Fruit fly (Drosophila melanogaster) whole organism, embryonic: ENCODE results near the gene anchor.

Experiments
- ATbp ChIP-seq: fragments of 200-800 bp; sonication (Bioruptor generic); optimal IDR thresholded peaks from 2 replicates; lab custom pipeline; 2017; ENCODE audit warnings: missing biosample characterization, mild to moderate bottlenecking, missing genetic modification characterization, missing genetic modification reagents
- Ada2b ChIP-seq: fragments of 200-800 bp; sonication (Bioruptor generic); IDR thresholded peaks from 2 replicates; pipeline ENCODE4 v1.3.6; 2022; ENCODE audit warnings: missing biosample characterization, missing genetic modification characterization
- Bteb2 ChIP-seq: fragments of 200-800 bp; sonication (Bioruptor generic); optimal IDR thresholded peaks from 2 replicates; lab custom pipeline; 2016; ENCODE audit warnings: missing biosample characterization, missing genetic modification characterization
- CG10209 ChIP-seq: fragments of 200-800 bp; sonication (Bioruptor generic); optimal IDR thresholded peaks from 3 replicates; lab custom pipeline; 2017; ENCODE audit warnings: missing biosample characterization, mild to moderate bottlenecking, missing genetic modification characterization, missing genetic modification reagents
- CG10267 ChIP-seq: fragments of 200-800 bp; sonication (Bioruptor generic); optimal IDR thresholded peaks from 2 replicates; lab custom pipeline; 2018; ENCODE audit warnings: missing biosample characterization, mild to moderate bottlenecking, missing genetic modification characterization, moderate library complexity
- CG10654 ChIP-seq: fragments of 200-800 bp; sonication (Bioruptor generic); optimal IDR thresholded peaks from 2 replicates; lab custom pipeline; 2016; ENCODE audit warnings: missing biosample characterization, missing genetic modification characterization
- CG11695 ChIP-seq: fragments of 200-800 bp; sonication (Bioruptor generic); IDR thresholded peaks from 3 replicates; pipeline ENCODE4 v1.3.6; 2022; ENCODE audit warnings: missing biosample characterization, missing genetic modification characterization
- CG13287 ChIP-seq: fragments of 200-800 bp; sonication (Bioruptor generic); IDR thresholded peaks from 2 replicates; pipeline ENCODE4 v1.3.6; 2022; ENCODE audit warnings: missing biosample characterization, missing genetic modification characterization; ENCODE audit not compliant: partially characterized antibody
- CG14860 ChIP-seq: fragments of 200-800 bp; sonication (Bioruptor generic); IDR thresholded peaks from 3 replicates; pipeline ENCODE4 v1.3.6; 2022; ENCODE audit warnings: missing biosample characterization, missing genetic modification characterization; ENCODE audit not compliant: partially characterized antibody
- CG15479 ChIP-seq: fragments of 200-800 bp; sonication (Bioruptor generic); optimal IDR thresholded peaks from 3 replicates; lab custom pipeline; 2019; ENCODE audit warnings: missing biosample characterization, mild to moderate bottlenecking, missing genetic modification characterization, moderate library complexity
- CG16779 ChIP-seq: fragments of 200-800 bp; sonication (Bioruptor generic); IDR thresholded peaks from 2 replicates; pipeline ENCODE4 v1.3.6; 2022; ENCODE audit warnings: missing biosample characterization, missing genetic modification characterization
- CG17186 ChIP-seq: fragments of 200-800 bp; sonication (Bioruptor generic); optimal IDR thresholded peaks from 3 replicates; lab custom pipeline; 2017; ENCODE audit warnings: missing biosample characterization, missing genetic modification reagents, missing genetic modification characterization
- CG17361 ChIP-seq: fragments of 200-800 bp; sonication (Bioruptor generic); IDR thresholded peaks from 3 replicates; pipeline ENCODE4 v1.3.6; 2022; ENCODE audit warnings: missing biosample characterization, missing genetic modification characterization
- CG17385 ChIP-seq: fragments of 200-800 bp; sonication (Bioruptor generic); optimal IDR thresholded peaks from 3 replicates; lab custom pipeline; 2018; ENCODE audit warnings: missing biosample characterization, mild to moderate bottlenecking, missing genetic modification characterization
- CG18262 ChIP-seq: fragments of 200-800 bp; optimal IDR thresholded peaks from 3 replicates; lab custom pipeline; 2019; ENCODE audit warnings: missing biosample characterization, mild to moderate bottlenecking, missing genetic modification characterization, moderate library complexity
- CG2678 ChIP-seq: fragments of 200-800 bp; sonication (Bioruptor generic); optimal IDR thresholded peaks from 3 replicates; lab custom pipeline; 2019; ENCODE audit warnings: missing biosample characterization, mild to moderate bottlenecking, missing genetic modification characterization, moderate library complexity
- CG30431 ChIP-seq: fragments of 200-800 bp; sonication (Bioruptor generic); optimal IDR thresholded peaks from 2 replicates; lab custom pipeline; 2017; ENCODE audit warnings: missing biosample characterization, missing genetic modification characterization
- CG31224 ChIP-seq: fragments of 200-800 bp; sonication (Bioruptor generic); IDR thresholded peaks from 2 replicates; pipeline ENCODE4 v1.3.6; 2022; ENCODE audit warnings: missing biosample characterization, missing genetic modification characterization
- CG3407 ChIP-seq: fragments of 200-800 bp; sonication (Bioruptor generic); optimal IDR thresholded peaks from 2 replicates; lab custom pipeline; 2018; ENCODE audit warnings: missing biosample characterization, mild to moderate bottlenecking, missing genetic modification characterization
- CG34224 ChIP-seq: fragments of 200-800 bp; sonication (Bioruptor generic); IDR thresholded peaks from 3 replicates; pipeline ENCODE4 v1.3.6; 2022; ENCODE audit warnings: missing biosample characterization, missing genetic modification characterization; ENCODE audit not compliant: partially characterized antibody
- CG3838 ChIP-seq: fragments of 200-800 bp; sonication (Bioruptor generic); optimal IDR thresholded peaks from 3 replicates; lab custom pipeline; 2016; ENCODE audit warnings: missing biosample characterization, missing genetic modification characterization
- CG4360 ChIP-seq: fragments of 200-800 bp; sonication (Bioruptor generic); IDR thresholded peaks from 2 replicates; pipeline ENCODE4 v1.3.6; 2022; ENCODE audit warnings: missing biosample characterization, missing genetic modification characterization
- CG4424 ChIP-seq: fragments of 200-800 bp; sonication (Bioruptor generic); optimal IDR thresholded peaks from 3 replicates; lab custom pipeline; 2016; ENCODE audit warnings: missing biosample characterization, missing genetic modification characterization
- CG5180 ChIP-seq: fragments of 200-800 bp; sonication (Bioruptor generic); optimal IDR thresholded peaks from 3 replicates; lab custom pipeline; 2017; ENCODE audit warnings: missing biosample characterization, missing genetic modification characterization, mild to moderate bottlenecking, moderate library complexity, missing genetic modification reagents
- CG5953 ChIP-seq: fragments of 200-800 bp; sonication (Bioruptor generic); IDR thresholded peaks from 2 replicates; pipeline ENCODE4 v1.3.6; 2022; ENCODE audit warnings: missing biosample characterization, missing genetic modification characterization
- CG6272 ChIP-seq: fragments of 200-800 bp; sonication (Bioruptor generic); IDR thresholded peaks from 2 replicates; pipeline ENCODE4 v1.3.6; 2022; ENCODE audit warnings: missing biosample characterization, missing genetic modification characterization
- CG6689 ChIP-seq: fragments of 200-800 bp; sonication (Bioruptor generic); IDR thresholded peaks from 2 replicates; pipeline ENCODE4 v1.3.6; 2022; ENCODE audit warnings: missing biosample characterization, missing genetic modification characterization
- CG7372 ChIP-seq: fragments of 200-800 bp; sonication (Bioruptor generic); IDR thresholded peaks from 2 replicates; pipeline ENCODE4 v1.3.6; 2022; ENCODE audit warnings: missing biosample characterization, missing genetic modification characterization
- CG8089 ChIP-seq: fragments of 200-800 bp; sonication (Bioruptor generic); optimal IDR thresholded peaks from 3 replicates; lab custom pipeline; 2016; ENCODE audit warnings: missing biosample characterization, missing genetic modification characterization
- CrebB ChIP-seq: fragments of 200-800 bp; sonication (Bioruptor generic); optimal IDR thresholded peaks from 3 replicates; lab custom pipeline; 2018; ENCODE audit warnings: missing biosample characterization, mild to moderate bottlenecking, missing genetic modification characterization
- Drgx ChIP-seq: fragments of 200-800 bp; sonication (Bioruptor generic); IDR thresholded peaks from 2 replicates; pipeline ENCODE4 v1.3.6; 2022; ENCODE audit warnings: missing biosample characterization, missing genetic modification characterization
- Gsc ChIP-seq: fragments of 200-800 bp; sonication (Bioruptor generic); IDR thresholded peaks from 2 replicates; pipeline ENCODE4 v1.3.6; 2022; ENCODE audit warnings: missing biosample characterization, missing genetic modification characterization
- Mad ChIP-seq: fragments of 200-800 bp; sonication (Bioruptor generic); optimal IDR thresholded peaks from 2 replicates; lab custom pipeline; 2016; ENCODE audit warnings: missing biosample characterization, missing genetic modification characterization
- Neu2 ChIP-seq: fragments of 200-800 bp; sonication (Bioruptor generic); optimal IDR thresholded peaks from 3 replicates; lab custom pipeline; 2016; ENCODE audit warnings: missing biosample characterization, missing genetic modification characterization, borderline replicate concordance
- NfI ChIP-seq: fragments of 200-800 bp; sonication (Bioruptor generic); optimal IDR thresholded peaks from 3 replicates; lab custom pipeline; 2018; ENCODE audit warnings: missing biosample characterization, mild to moderate bottlenecking, missing genetic modification characterization, moderate library complexity
- Rx ChIP-seq: fragments of 200-800 bp; sonication (Bioruptor generic); IDR thresholded peaks from 2 replicates; pipeline ENCODE4 v1.3.6; 2022; ENCODE audit warnings: missing biosample characterization, missing genetic modification characterization
- ac ChIP-seq: fragments of 200-800 bp; sonication (Bioruptor generic); optimal IDR thresholded peaks from 3 replicates; lab custom pipeline; 2017; ENCODE audit warnings: missing biosample characterization, mild to moderate bottlenecking, missing genetic modification characterization
- cad ChIP-seq: fragments of >200 bp; optimal IDR thresholded peaks from 2 replicates; lab custom pipeline; 2017; ENCODE audit warnings: missing biosample characterization, missing genetic modification characterization
- crc ChIP-seq: fragments of 200-800 bp; sonication (Bioruptor generic); optimal IDR thresholded peaks from 2 replicates; lab custom pipeline; 2016; ENCODE audit warnings: missing biosample characterization, missing genetic modification characterization
- gem ChIP-seq: fragments of 200-800 bp; sonication (Bioruptor generic); optimal IDR thresholded peaks from 2 replicates; lab custom pipeline; 2019; ENCODE audit warnings: missing biosample characterization, mild to moderate bottlenecking, missing genetic modification characterization, moderate library complexity
- lov ChIP-seq, 2 experiments: fragments of 200-800 bp in 1 of 2; fragments of >200 bp in 1 of 2; sonication (Bioruptor generic) in 1 of 2; IDR thresholded peaks in 1 of 2; optimal IDR thresholded peaks in 1 of 2; 2 replicates in 1 of 2; 3 replicates in 1 of 2; pipeline versions ENCODE4 v1.3.6 to Lab custom; 2017 to 2022; ENCODE audit warnings: missing biosample characterization in 1 of 2, missing genetic modification characterization in 1 of 2
- luna ChIP-seq: fragments of 200-800 bp; sonication (Bioruptor generic); optimal IDR thresholded peaks from 2 replicates; lab custom pipeline; 2016; ENCODE audit warnings: missing biosample characterization, missing genetic modification characterization
- oc ChIP-seq: fragments of 200-800 bp; sonication (Bioruptor generic); optimal IDR thresholded peaks from 2 replicates; lab custom pipeline; 2018; ENCODE audit warnings: missing biosample characterization, mild to moderate bottlenecking, missing genetic modification characterization, moderate library complexity
- prd ChIP-seq, 3 experiments: fragments of >200 bp in 2 of 3; fragments of 200-800 bp in 1 of 3; sonication (Bioruptor generic) in 1 of 3; optimal IDR thresholded peaks in 2 of 3; IDR thresholded peaks in 1 of 3; 2 replicates in 2 of 3; 3 replicates in 1 of 3; pipeline versions ENCODE4 v1.3.6 to Lab custom; 2017 to 2022; ENCODE audit warnings: missing biosample characterization in 1 of 3, missing genetic modification characterization in 1 of 3
- tup ChIP-seq: fragments of 200-800 bp; sonication (Bioruptor generic); optimal IDR thresholded peaks from 2 replicates; lab custom pipeline; 2016; ENCODE audit warnings: missing biosample characterization, mild to moderate bottlenecking, missing genetic modification characterization, moderate library complexity
- twi ChIP-seq: fragments of 200-800 bp; optimal IDR thresholded peaks from 2 replicates; lab custom pipeline; 2019; ENCODE audit warnings: missing biosample characterization, mild to moderate bottlenecking, missing genetic modification characterization, moderate library complexity
- yki ChIP-seq: fragments of >200 bp; optimal IDR thresholded peaks from 3 replicates; lab custom pipeline; 2018
- zf30C ChIP-seq: fragments of 200-800 bp; sonication (Bioruptor generic); optimal IDR thresholded peaks from 3 replicates; lab custom pipeline; 2018; ENCODE audit warnings: missing biosample characterization, mild to moderate bottlenecking, missing genetic modification characterization

Gene anchor

dm6 chr3L:17651717-17652651 lies 30.4 kb downstream of the anchor start (continued):
- TF ChIP-seq Mad (no peak), CG17361 (GFP tag; lab: Robert Waterston, UW) (0 out of 3 replicates have a peak, but pooled peaks have one; percentile 17), tup (GFP tag; lab: Kevin White, UChicago) (no peak), ATbp (peak; percentile 22), CG7372 (GFP tag; lab: Robert Waterston, UW) (no peak), CG14860 (no peak), CG13287 (GFP tag; lab: Robert Waterston, UW) (no peak), CG17385 (no peak), Gsc (GFP tag; lab: Robert Waterston, UW) (no peak), CG3407 (GFP tag; lab: Kevin White, UChicago) (peak; percentile 13), Rx (GFP tag; lab: Robert Waterston, UW) (no peak), twi (tag; lab: Kevin White, UChicago) (no peak), prd (optimal IDR thresholded peaks at IDR 0.05; lab: Kevin White, UChicago) (no peak), prd (GFP tag; IDR thresholded peaks at IDR 0.05; lab: Robert Waterston, UW) (peak; percentile 39; the same call in 2 of the 3 replicates), CG31224 (GFP tag; lab: Robert Waterston, UW) (no peak; the same call in 1 of the 2 replicates), CrebB (no peak), NfI (GFP tag; lab: Kevin White, UChicago) (no peak), CG2678 (peak; percentile 54), luna (GFP tag; lab: Kevin White, UChicago) (no peak), ac (GFP tag; lab: Kevin White, UChicago) (no peak), CG10267 (tag; lab: Kevin White, UChicago) (peak; percentile 3), yki (no peak), lov (optimal IDR thresholded peaks at IDR 0.05; lab: Kevin White, UChicago) (no peak), lov (GFP tag; IDR thresholded peaks at IDR 0.05; lab: Robert Waterston, UW) (no peak), CG5180 (GFP tag; lab: Kevin White, UChicago) (no peak), CG18262 (tag; lab: Kevin White, UChicago) (peak; percentile 11), CG6689 (GFP tag; lab: Robert Waterston, UW) (no peak), CG4360 (GFP tag; lab: Robert Waterston, UW) (no peak; the same call in 1 of the 2 replicates), CG11695 (no peak), oc (tag; lab: Kevin White, UChicago) (peak; percentile 78), cad (no peak), CG30431 (no peak), CG10209 (GFP tag; lab: Kevin White, UChicago) (peak; percentile 15), Neu2 (GFP tag; lab: Kevin White, UChicago) (no peak), CG17186 (GFP tag; lab: Kevin White, UChicago) (no peak), CG5953 (no peak), Drgx (GFP tag; lab: Robert Waterston, UW) (no peak), Ada2b (GFP tag; lab: Robert Waterston, UW) (no peak), Bteb2 (no peak), CG15479 (GFP tag; lab: Kevin White, UChicago) (peak; percentile 31), CG3838 (GFP tag; lab: Kevin White, UChicago) (no peak), CG4424 (GFP tag; lab: Kevin White, UChicago) (no peak), gem (peak; percentile 53), CG6272 (GFP tag; lab: Robert Waterston, UW) (no peak), CG16779 (GFP tag; lab: Robert Waterston, UW) (no peak), CG10654 (GFP tag; lab: Kevin White, UChicago) (no peak), CG8089 (GFP tag; lab: Kevin White, UChicago) (no peak), CG34224 (GFP tag; lab: Robert Waterston, UW) (no peak), zf30C (GFP tag; lab: Kevin White, UChicago) (peak; percentile 32), crc (no peak)
